Worm (Caenorhabditis elegans): ENCODE results near the gene F41E6.5.

DNA sequence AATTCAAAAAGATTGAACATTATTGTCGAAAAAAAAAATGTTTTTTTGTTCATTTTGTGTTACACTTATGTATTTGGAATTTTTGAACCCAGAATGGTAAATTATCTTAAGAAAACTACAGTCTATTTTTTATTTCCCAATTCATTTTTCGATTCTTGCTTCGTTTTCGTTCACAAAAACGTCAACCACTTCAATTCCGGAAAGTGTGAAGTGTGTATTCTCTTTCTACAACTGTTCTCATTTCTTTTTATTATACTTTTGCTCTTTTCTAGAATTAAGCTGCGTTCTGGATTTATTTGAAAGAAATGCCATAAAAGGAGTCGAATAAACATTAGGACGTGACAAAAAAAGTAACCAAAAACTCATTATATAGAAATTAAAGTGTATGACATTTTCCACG is 19.0 kb downstream of the F41E6.5 start, which contains the start of gene F41E6.1:
- TF ChIP-seq cog-1 (tag; optimal IDR thresholded peaks at IDR 0.05), result no peak
- TF ChIP-seq med-1 (GFP tag; optimal IDR thresholded peaks at IDR 0.05; ENCODE audit: insufficient read depth), result no peak
- no peak for TF ChIP-seq ztf-23 (GFP tag; IDR thresholded peaks at IDR 0.05)
- no peak for TF ChIP-seq ztf-29 (GFP tag; IDR thresholded peaks at IDR 0.05)
- no peak for TF ChIP-seq tab-1 (GFP tag; IDR thresholded peaks at IDR 0.05)
- no peak for TF ChIP-seq T22C8.4 (GFP tag; IDR thresholded peaks at IDR 0.05)

All from whole organism, midembryonic.